Fruit fly (Drosophila melanogaster): Measurements from ENCODE around the gene CG7231.
A peak's percentile ranks its signal among the peaks of the same experiment; 100 is the strongest.

Gene CG7231

DNA sequence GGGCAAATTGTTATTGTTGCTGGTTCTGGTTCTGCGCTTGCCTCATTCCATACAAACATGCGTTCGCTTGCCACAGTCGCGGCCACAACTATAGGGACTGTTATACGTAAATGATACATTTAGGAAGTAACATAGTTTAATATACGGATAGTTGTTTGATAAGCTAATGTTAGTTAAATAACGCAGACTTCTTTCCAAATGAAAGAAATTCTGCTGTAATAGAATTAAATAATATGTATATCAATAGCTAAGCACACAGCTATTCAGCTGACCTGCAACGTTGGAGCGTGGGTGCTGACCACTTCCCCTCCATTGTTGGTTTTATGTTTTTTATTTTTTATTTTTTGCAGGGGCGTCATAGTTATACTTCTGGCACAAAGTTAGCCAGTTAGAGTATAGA lies 51.0 kb downstream of the CG7231 start (continued):
- TF ChIP-seq pdm3 (GFP tag; optimal IDR thresholded peaks at IDR 0.05), result peak; percentile 66
- TF ChIP-seq spab (GFP tag; optimal IDR thresholded peaks at IDR 0.05), result no peak
- peak; percentile 44 for TF ChIP-seq CG3919 (GFP tag; optimal IDR thresholded peaks at IDR 0.05)
- TF ChIP-seq topi (GFP tag; optimal IDR thresholded peaks at IDR 0.05), result peak; percentile 32
- TF ChIP-seq Gug (GFP tag; IDR thresholded peaks at IDR 0.05), result peak; percentile 65
- peak; percentile 54 for TF ChIP-seq acj6 (GFP tag; optimal IDR thresholded peaks at IDR 0.05)
- no peak for TF ChIP-seq Met (GFP tag; optimal IDR thresholded peaks at IDR 0.05)
- TF ChIP-seq Smox (GFP tag; optimal IDR thresholded peaks at IDR 0.05), result peak; percentile 23
- TF ChIP-seq CG34406 (GFP tag; optimal IDR thresholded peaks at IDR 0.05), result peak; percentile 44
- peak in 1 of 2 experiments; percentile 19 for TF ChIP-seq salr (GFP tag; optimal IDR thresholded peaks at IDR 0.05)
- no peak for TF ChIP-seq CG11902 (GFP tag; optimal IDR thresholded peaks at IDR 0.05)
- peak; percentile 45 for TF ChIP-seq Ets96B (tag; optimal IDR thresholded peaks at IDR 0.05)
